Fruit fly (Drosophila melanogaster) whole organism, embryonic: ENCODE data around the gene Ir31a.

Experiments
- Aef1 ChIP-seq: fragments of 200-800 bp; sonication (Bioruptor generic); IDR thresholded peaks from 3 replicates; pipeline ENCODE4 v1.3.6; 2022; ENCODE audit warnings: missing biosample characterization, missing genetic modification characterization
- B-H2 ChIP-seq: fragments of 200-800 bp; sonication (Bioruptor generic); optimal IDR thresholded peaks from 2 replicates; lab custom pipeline; 2018; ENCODE audit warnings: missing biosample characterization, mild to moderate bottlenecking, missing genetic modification characterization
- CG10147 ChIP-seq: fragments of 200-800 bp; sonication (Bioruptor generic); optimal IDR thresholded peaks from 2 replicates; lab custom pipeline; 2019; ENCODE audit warnings: missing biosample characterization, mild to moderate bottlenecking, missing genetic modification characterization, moderate library complexity
- CG10321 ChIP-seq: fragments of 200-800 bp; sonication (Bioruptor generic); IDR thresholded peaks from 2 replicates; pipeline ENCODE4 v1.3.6; 2022; ENCODE audit warnings: missing biosample characterization, missing genetic modification characterization
- CG10366 ChIP-seq: fragments of 200-800 bp; sonication (Bioruptor generic); IDR thresholded peaks from 2 replicates; pipeline ENCODE4 v1.3.6; 2022; ENCODE audit warnings: missing biosample characterization, missing genetic modification characterization
- CG12744 ChIP-seq: fragments of 200-800 bp; sonication (Bioruptor generic); optimal IDR thresholded peaks from 2 replicates; lab custom pipeline; 2016; ENCODE audit warnings: missing biosample characterization, missing genetic modification characterization
- CG12769 ChIP-seq: fragments of 200-800 bp; sonication (Bioruptor generic); optimal IDR thresholded peaks from 2 replicates; lab custom pipeline; 2019; ENCODE audit warnings: missing biosample characterization, mild to moderate bottlenecking, missing genetic modification characterization, moderate library complexity
- CG15073 ChIP-seq: fragments of 200-800 bp; sonication (Bioruptor generic); optimal IDR thresholded peaks from 2 replicates; lab custom pipeline; 2016; ENCODE audit warnings: missing biosample characterization, missing genetic modification characterization
- CG15601 ChIP-seq: fragments of 200-800 bp; sonication (Bioruptor generic); optimal IDR thresholded peaks from 3 replicates; lab custom pipeline; 2019; ENCODE audit warnings: missing biosample characterization, mild to moderate bottlenecking, missing genetic modification characterization, moderate library complexity
- CG17186 ChIP-seq: fragments of 200-800 bp; sonication (Bioruptor generic); optimal IDR thresholded peaks from 3 replicates; lab custom pipeline; 2017; ENCODE audit warnings: missing biosample characterization, missing genetic modification reagents, missing genetic modification characterization
- CG17912 ChIP-seq: fragments of 200-800 bp; sonication (Bioruptor generic); optimal IDR thresholded peaks from 2 replicates; lab custom pipeline; 2018; ENCODE audit warnings: missing biosample characterization, mild to moderate bottlenecking, missing genetic modification characterization
- CG32767 ChIP-seq: fragments of 200-800 bp; sonication (Bioruptor generic); IDR thresholded peaks from 2 replicates; pipeline ENCODE4 v1.3.6; 2022; ENCODE audit warnings: missing biosample characterization, missing genetic modification characterization
- CG5953 ChIP-seq: fragments of 200-800 bp; sonication (Bioruptor generic); IDR thresholded peaks from 2 replicates; pipeline ENCODE4 v1.3.6; 2022; ENCODE audit warnings: missing biosample characterization, missing genetic modification characterization
- CG6689 ChIP-seq: fragments of 200-800 bp; sonication (Bioruptor generic); IDR thresholded peaks from 2 replicates; pipeline ENCODE4 v1.3.6; 2022; ENCODE audit warnings: missing biosample characterization, missing genetic modification characterization
- CG7372 ChIP-seq: fragments of 200-800 bp; sonication (Bioruptor generic); IDR thresholded peaks from 2 replicates; pipeline ENCODE4 v1.3.6; 2022; ENCODE audit warnings: missing biosample characterization, missing genetic modification characterization
- CG8281 ChIP-seq: fragments of 200-800 bp; sonication (Bioruptor generic); optimal IDR thresholded peaks from 2 replicates; lab custom pipeline; 2018; ENCODE audit warnings: missing biosample characterization, mild to moderate bottlenecking, missing genetic modification characterization, moderate library complexity
- CG8290 ChIP-seq, 3 experiments: fragments of 200-800 bp; sonication (Bioruptor generic); optimal IDR thresholded peaks; 2 replicates each; lab custom pipeline; 2016 to 2019; ENCODE audit warnings: missing biosample characterization in 3 of 3, missing genetic modification characterization in 3 of 3, mild to moderate bottlenecking in 2 of 3, moderate library complexity in 1 of 3
- CG9437 ChIP-seq: fragments of 200-800 bp; sonication (Bioruptor generic); optimal IDR thresholded peaks from 2 replicates; lab custom pipeline; 2018; ENCODE audit warnings: missing biosample characterization, mild to moderate bottlenecking, missing genetic modification characterization
- CG9727 ChIP-seq: fragments of 200-800 bp; sonication (Bioruptor generic); optimal IDR thresholded peaks from 3 replicates; lab custom pipeline; 2017; ENCODE audit warnings: missing biosample characterization, mild to moderate bottlenecking, missing genetic modification characterization
- CG9932 ChIP-seq: fragments of 200-800 bp; sonication (Bioruptor generic); IDR thresholded peaks from 2 replicates; pipeline ENCODE4 v1.3.6; 2022; ENCODE audit warnings: missing biosample characterization, missing genetic modification characterization
- D19B ChIP-seq: fragments of 200-800 bp; sonication (Bioruptor generic); optimal IDR thresholded peaks from 2 replicates; lab custom pipeline; 2017; ENCODE audit warnings: missing biosample characterization, mild to moderate bottlenecking, missing genetic modification characterization
- E2f2 ChIP-seq: fragments of 200-800 bp; sonication (Bioruptor generic); IDR thresholded peaks from 2 replicates; pipeline ENCODE4 v1.3.6; 2022; ENCODE audit warnings: missing biosample characterization, missing genetic modification characterization
- Gsc ChIP-seq: fragments of 200-800 bp; sonication (Bioruptor generic); IDR thresholded peaks from 2 replicates; pipeline ENCODE4 v1.3.6; 2022; ENCODE audit warnings: missing biosample characterization, missing genetic modification characterization
- H2.0 ChIP-seq: fragments of 200-800 bp; sonication (Bioruptor generic); IDR thresholded peaks from 2 replicates; pipeline ENCODE4 v1.3.6; 2022; ENCODE audit warnings: missing biosample characterization, missing genetic modification characterization
- Hey ChIP-seq: fragments of 200-800 bp; sonication (Bioruptor generic); optimal IDR thresholded peaks from 3 replicates; lab custom pipeline; 2018; ENCODE audit warnings: missing biosample characterization, mild to moderate bottlenecking, missing genetic modification characterization
- Kr ChIP-seq: fragments of 200-800 bp; sonication (Bioruptor generic); optimal IDR thresholded peaks from 2 replicates; lab custom pipeline; 2017; ENCODE audit warnings: missing biosample characterization, mild to moderate bottlenecking, missing genetic modification characterization
- Meics ChIP-seq: fragments of 200-800 bp; sonication (Bioruptor generic); optimal IDR thresholded peaks from 2 replicates; lab custom pipeline; 2017; ENCODE audit warnings: missing biosample characterization, mild to moderate bottlenecking, missing genetic modification characterization
- NC2β ChIP-seq: fragments of 200-800 bp; sonication (Bioruptor generic); optimal IDR thresholded peaks from 2 replicates; lab custom pipeline; 2016; ENCODE audit warnings: missing biosample characterization, missing genetic modification characterization
- Rfx ChIP-seq: fragments of 200-800 bp; sonication (Bioruptor generic); IDR thresholded peaks from 2 replicates; pipeline ENCODE4 v1.3.6; 2022; ENCODE audit warnings: missing biosample characterization, missing genetic modification characterization
- Scr ChIP-seq: fragments of 200-800 bp; sonication (Bioruptor generic); IDR thresholded peaks from 2 replicates; pipeline ENCODE4 v1.3.6; 2022; ENCODE audit warnings: missing biosample characterization, missing genetic modification characterization; ENCODE audit not compliant: partially characterized antibody
- Side ChIP-seq: fragments of 200-800 bp; sonication (Bioruptor generic); optimal IDR thresholded peaks from 2 replicates; lab custom pipeline; 2016; ENCODE audit warnings: missing biosample characterization, missing genetic modification characterization
- ash1 ChIP-seq: fragments of 200-800 bp; sonication (Bioruptor generic); optimal IDR thresholded peaks from 2 replicates; lab custom pipeline; 2018; ENCODE audit warnings: missing biosample characterization, mild to moderate bottlenecking, missing genetic modification characterization
- bab2 ChIP-seq: fragments of 200-800 bp; sonication (Bioruptor generic); optimal IDR thresholded peaks from 2 replicates; lab custom pipeline; 2016; ENCODE audit warnings: missing biosample characterization, missing genetic modification characterization
- br ChIP-seq: fragments of >200 bp; optimal IDR thresholded peaks from 2 replicates; lab custom pipeline; 2017
- chinmo ChIP-seq: fragments of 200-800 bp; sonication (Bioruptor generic); IDR thresholded peaks from 4 replicates; pipeline ENCODE4 v1.3.6; 2022; ENCODE audit warnings: missing biosample characterization, missing genetic modification characterization; ENCODE audit not compliant: partially characterized antibody
- corto ChIP-seq: fragments of 200-800 bp; sonication (Bioruptor generic); optimal IDR thresholded peaks from 2 replicates; lab custom pipeline; 2016; ENCODE audit warnings: missing biosample characterization, mild to moderate bottlenecking, missing genetic modification characterization, moderate library complexity
- gfzf ChIP-seq: fragments of 200-800 bp; sonication (Bioruptor generic); optimal IDR thresholded peaks from 2 replicates; lab custom pipeline; 2016; ENCODE audit warnings: missing biosample characterization, mild to moderate bottlenecking, missing genetic modification characterization, moderate library complexity
- her ChIP-seq: fragments of 200-800 bp; sonication (Bioruptor generic); optimal IDR thresholded peaks from 2 replicates; lab custom pipeline; 2016; ENCODE audit warnings: missing biosample characterization, missing genetic modification characterization
- maf-S ChIP-seq: fragments of 200-800 bp; sonication (Bioruptor generic); optimal IDR thresholded peaks from 2 replicates; lab custom pipeline; 2016; ENCODE audit warnings: missing biosample characterization, missing genetic modification characterization
- mirr ChIP-seq: fragments of 200-800 bp; sonication (Bioruptor generic); optimal IDR thresholded peaks from 3 replicates; lab custom pipeline; 2018; ENCODE audit warnings: missing biosample characterization, mild to moderate bottlenecking, missing genetic modification characterization
- mld ChIP-seq: fragments of 200-800 bp; sonication (Bioruptor generic); IDR thresholded peaks from 3 replicates; pipeline ENCODE4 v1.3.6; 2022; ENCODE audit warnings: missing biosample characterization, missing genetic modification characterization; ENCODE audit not compliant: partially characterized antibody
- nau ChIP-seq: fragments of 200-800 bp; sonication (Bioruptor generic); optimal IDR thresholded peaks from 3 replicates; lab custom pipeline; 2017; ENCODE audit warnings: missing biosample characterization, mild to moderate bottlenecking, missing genetic modification characterization, missing genetic modification reagents
- odd ChIP-seq: fragments of 200-800 bp; sonication (Bioruptor generic); optimal IDR thresholded peaks from 2 replicates; lab custom pipeline; 2017; ENCODE audit warnings: missing biosample characterization, mild to moderate bottlenecking, missing genetic modification characterization
- p53 ChIP-seq: fragments of 200-800 bp; sonication (Bioruptor generic); optimal IDR thresholded peaks from 2 replicates; lab custom pipeline; 2016; ENCODE audit warnings: missing biosample characterization, missing genetic modification characterization
- pzg ChIP-seq: fragments of 200-800 bp; sonication (Bioruptor generic); optimal IDR thresholded peaks from 3 replicates; lab custom pipeline; 2018; ENCODE audit warnings: missing biosample characterization, mild to moderate bottlenecking, missing genetic modification characterization, moderate library complexity
- slbo ChIP-seq: fragments of 200-800 bp; sonication (Bioruptor generic); IDR thresholded peaks from 2 replicates; pipeline ENCODE4 v1.3.6; 2022; ENCODE audit warnings: missing biosample characterization, missing genetic modification characterization
- stc ChIP-seq: fragments of 200-800 bp; sonication (Bioruptor generic); IDR thresholded peaks from 2 replicates; pipeline ENCODE4 v1.3.6; 2022; ENCODE audit warnings: missing biosample characterization, missing genetic modification characterization
- tio ChIP-seq: fragments of 200-800 bp; sonication (Bioruptor generic); optimal IDR thresholded peaks from 2 replicates; lab custom pipeline; 2017; ENCODE audit warnings: missing biosample characterization, missing genetic modification characterization, inconsistent platforms
- unc-4 ChIP-seq: fragments of 200-800 bp; sonication (Bioruptor generic); IDR thresholded peaks from 2 replicates; pipeline ENCODE4 v1.3.6; 2022; ENCODE audit warnings: missing biosample characterization, missing genetic modification characterization; ENCODE audit not compliant: partially characterized antibody
- vnd ChIP-seq: fragments of 200-800 bp; sonication (Bioruptor generic); IDR thresholded peaks from 3 replicates; pipeline ENCODE4 v1.3.6; 2022; ENCODE audit warnings: missing biosample characterization, missing genetic modification characterization; ENCODE audit not compliant: partially characterized antibody
- z ChIP-seq: fragments of 200-800 bp; sonication (Bioruptor generic); IDR thresholded peaks from 3 replicates; pipeline ENCODE4 v1.3.6; 2022; ENCODE audit warnings: missing biosample characterization, missing genetic modification characterization
- zen ChIP-seq: fragments of 200-800 bp; sonication (Bioruptor generic); optimal IDR thresholded peaks from 3 replicates; lab custom pipeline; 2018; ENCODE audit warnings: missing biosample characterization, mild to moderate bottlenecking, missing genetic modification characterization, moderate library complexity

Ir31a gene

DNA sequence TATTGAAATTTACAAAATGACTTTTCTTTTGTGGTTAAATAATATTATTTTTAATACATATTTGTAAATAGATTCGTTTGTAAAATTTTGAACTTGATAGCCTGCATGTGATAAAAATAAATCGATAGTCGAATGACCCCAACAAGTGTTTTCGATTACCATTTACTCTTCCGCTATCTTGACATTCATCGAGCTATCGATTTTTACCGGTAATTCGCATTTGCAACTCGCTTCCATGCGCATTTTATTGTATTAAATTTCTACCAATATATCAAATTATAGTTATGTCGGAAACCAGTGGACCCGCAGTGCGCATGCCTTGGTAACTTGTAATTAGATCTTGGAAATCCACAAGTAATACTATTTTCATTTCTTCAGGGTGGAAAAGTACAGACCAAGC, 13.6 kb downstream of the Ir31a start, which contains the start of gene RfC3 (continued):
- no peak for TF ChIP-seq bab2 (GFP tag; lab: Kevin White, UChicago)
- no peak for TF ChIP-seq CG6689 (GFP tag; lab: Robert Waterston, UW)
- no peak for TF ChIP-seq CG9437 (GFP tag; lab: Kevin White, UChicago)
- no peak for TF ChIP-seq mirr
- TF ChIP-seq ash1 (GFP tag; lab: Kevin White, UChicago) = no peak
- peak; percentile 87 for TF ChIP-seq vnd
- TF ChIP-seq chinmo (GFP tag; lab: Robert Waterston, UW) = peak; percentile 84; the same call in 1 of the 4 replicates
- no peak for TF ChIP-seq br
- TF ChIP-seq unc-4 (GFP tag; lab: Robert Waterston, UW) = peak; percentile 75
- no peak for TF ChIP-seq maf-S
- no peak for TF ChIP-seq NC2β (GFP tag; lab: Kevin White, UChicago)
- no peak for TF ChIP-seq CG5953 (GFP tag; lab: Robert Waterston, UW)
- no peak for TF ChIP-seq nau (GFP tag; lab: Kevin White, UChicago)
- TF ChIP-seq z (GFP tag; lab: Robert Waterston, UW) = no peak
- no peak for TF ChIP-seq Hey (tag; lab: Kevin White, UChicago)
- TF ChIP-seq stc (GFP tag; lab: Robert Waterston, UW) = no peak
- TF ChIP-seq mld (GFP tag; lab: Robert Waterston, UW) = peak; percentile 94
- TF ChIP-seq Rfx (GFP tag; lab: Robert Waterston, UW) = no peak
- no peak for TF ChIP-seq tio
- no peak for TF ChIP-seq CG9932 (GFP tag; lab: Robert Waterston, UW)
- no peak for TF ChIP-seq D19B (GFP tag; lab: Kevin White, UChicago)
- no peak for TF ChIP-seq CG10147
- no peak for TF ChIP-seq odd
- TF ChIP-seq Aef1 (GFP tag; lab: Robert Waterston, UW) = no peak
- TF ChIP-seq E2f2 (GFP tag; lab: Robert Waterston, UW) = peak; percentile 90
- TF ChIP-seq Meics (GFP tag; lab: Kevin White, UChicago) = no peak
- no peak for TF ChIP-seq corto (GFP tag; lab: Kevin White, UChicago)
- no peak for TF ChIP-seq CG32767
- no peak for TF ChIP-seq CG7372
- peak; percentile 64 for TF ChIP-seq pzg (GFP tag; lab: Kevin White, UChicago)
- no peak for TF ChIP-seq CG17186
- TF ChIP-seq slbo (GFP tag; lab: Robert Waterston, UW) = no peak
- TF ChIP-seq gfzf (GFP tag; lab: Kevin White, UChicago) = no peak
- no peak for TF ChIP-seq CG8281 (tag; lab: Kevin White, UChicago)
- no peak for TF ChIP-seq CG10321 (GFP tag; lab: Robert Waterston, UW)
- no peak for TF ChIP-seq Side (GFP tag; lab: Kevin White, UChicago)
- TF ChIP-seq her (GFP tag; lab: Kevin White, UChicago) = no peak
- TF ChIP-seq Gsc = no peak
- TF ChIP-seq CG9727 (GFP tag; lab: Kevin White, UChicago) = no peak
- no peak for TF ChIP-seq CG12744 (GFP tag; lab: Kevin White, UChicago)
- TF ChIP-seq CG15601 (tag; lab: Kevin White, UChicago) = no peak
- no peak for TF ChIP-seq CG10366 (GFP tag; lab: Robert Waterston, UW)
- TF ChIP-seq B-H2 (GFP tag; lab: Kevin White, UChicago) = no peak
- no peak for TF ChIP-seq p53 (GFP tag; lab: Kevin White, UChicago)
- TF ChIP-seq CG12769 (tag; lab: Kevin White, UChicago) = no peak
- TF ChIP-seq Scr (GFP tag; lab: Robert Waterston, UW) = peak; percentile 81
- TF ChIP-seq CG8290 (GFP tag; optimal IDR thresholded peaks at IDR 0.05; lab: Kevin White, UChicago) = no peak
- TF ChIP-seq CG8290 (tag; optimal IDR thresholded peaks at IDR 0.05; lab: Kevin White, UChicago) = no peak
- no peak for TF ChIP-seq CG17912
- no peak for TF ChIP-seq Kr (GFP tag; lab: Kevin White, UChicago)
- no peak for TF ChIP-seq H2.0 (GFP tag; lab: Robert Waterston, UW)
- no peak for TF ChIP-seq zen (tag; lab: Kevin White, UChicago)
- TF ChIP-seq CG15073 (GFP tag; lab: Kevin White, UChicago) = no peak
